Worm (Caenorhabditis elegans) whole organism, young adult: ENCODE results near the gene glb-17.

Experiments used
- aptf-3 ChIP-seq: fragments of 200-800 bp; sonication (Bioruptor generic); IDR thresholded peaks from 2 replicates; pipeline ENCODE4 v1.3.6; 2022; ENCODE audit warnings: missing genetic modification characterization, missing compliant biosample characterization
- ceh-27 ChIP-seq: fragments of 200-800 bp; sonication (Bioruptor generic); optimal IDR thresholded peaks from 2 replicates; lab custom pipeline; 2018; ENCODE audit warnings: mild to moderate bottlenecking, missing genetic modification characterization, moderate library complexity, missing compliant biosample characterization
- dpff-1 ChIP-seq: sonication (generic microtip); optimal IDR thresholded peaks from 2 replicates; lab custom pipeline; 2017; ENCODE audit warnings: mild to moderate bottlenecking, missing genetic modification characterization, missing compliant biosample characterization
- him-1 ChIP-seq: sonication (generic microtip); optimal IDR thresholded peaks from 2 replicates; lab custom pipeline; 2016; ENCODE audit warnings: missing genotype, missing genetic modification reagents, missing genetic modification characterization, missing compliant biosample characterization
- hsf-1 ChIP-seq: fragments of 200-800 bp; sonication (Bioruptor generic); IDR thresholded peaks from 2 replicates; pipeline ENCODE4 v1.3.6; 2022; ENCODE audit warnings: missing genetic modification reagents, missing genetic modification characterization, missing compliant biosample characterization
- lin-35 ChIP-seq, 3 experiments: fragments of 150-350 bp in 2 of 3; sonication (generic microtip) in 1 of 3; optimal IDR thresholded peaks; 2 replicates each; lab custom pipeline; 2014 to 2018; ENCODE audit warnings: missing biosample characterization in 3 of 3, missing genetic modification characterization in 3 of 3, missing genetic modification reagents in 3 of 3
- madf-6 ChIP-seq: fragments of 200-800 bp; sonication (Bioruptor generic); IDR thresholded peaks from 2 replicates; pipeline ENCODE4 v1.3.6; 2022; ENCODE audit warnings: missing genetic modification reagents, missing genetic modification characterization, missing compliant biosample characterization
- pha-4 ChIP-seq: fragments of 150-350 bp; sonication (generic microtip); optimal IDR thresholded peaks from 2 replicates; lab custom pipeline; 2014; ENCODE audit warnings: missing biosample characterization, missing genetic modification reagents, missing genetic modification characterization
- rcor-1 ChIP-seq: fragments of 200-800 bp; sonication (Bioruptor generic); IDR thresholded peaks from 2 replicates; pipeline ENCODE4 v1.3.6; 2022; ENCODE audit warnings: missing genetic modification reagents, missing genetic modification characterization, missing compliant biosample characterization
- unc-62 ChIP-seq: fragments of 150-350 bp; optimal IDR thresholded peaks from 2 replicates; lab custom pipeline; 2014; ENCODE audit warnings: missing biosample characterization, missing genetic modification reagents, missing genetic modification characterization
- xnd-1 ChIP-seq: sonication (generic microtip); optimal IDR thresholded peaks from 2 replicates; lab custom pipeline; 2016; ENCODE audit warnings: missing genotype, missing genetic modification reagents, missing genetic modification characterization, missing compliant biosample characterization

DNA sequence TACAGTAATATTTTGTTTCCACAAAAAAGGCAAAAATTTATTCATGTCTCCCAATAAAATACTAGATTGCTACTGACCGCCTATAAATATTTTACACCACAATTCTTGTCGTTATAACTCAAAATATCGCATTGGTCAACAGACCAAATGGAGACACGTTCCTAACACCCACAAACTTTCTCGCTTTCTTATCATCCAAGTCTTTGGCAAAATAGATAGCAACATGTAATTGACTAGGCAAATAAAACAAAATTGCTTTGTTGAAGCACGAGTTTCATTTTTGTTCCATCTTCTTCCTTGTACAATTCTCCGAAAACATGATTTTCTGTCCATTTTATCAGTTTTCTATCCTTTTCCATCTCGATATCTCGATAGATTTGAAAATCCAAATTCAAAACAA lies 25.8 kb upstream of the glb-17 start:
- TF ChIP-seq aptf-3 (GFP tag; lab: Robert Waterston, UW) (no peak), lin-35 (GFP tag; optimal IDR thresholded peaks at IDR 0.05; lab: Kevin White, UChicago) (no peak), xnd-1 (no peak), madf-6 (no peak), ceh-27 (GFP tag; lab: Kevin White, UChicago) (no peak), pha-4 (tag; lab: Kevin White, UChicago) (no peak), rcor-1 (no peak), unc-62 (GFP tag; lab: Kevin White, UChicago) (no peak), dpff-1 (no peak), hsf-1 (GFP tag; lab: Robert Waterston, UW) (no peak), him-1 (tag; lab: Kevin White, UChicago) (no peak)
